Fruit fly (Drosophila melanogaster): ENCODE data around the gene X11L.

Gene X11L

DNA sequence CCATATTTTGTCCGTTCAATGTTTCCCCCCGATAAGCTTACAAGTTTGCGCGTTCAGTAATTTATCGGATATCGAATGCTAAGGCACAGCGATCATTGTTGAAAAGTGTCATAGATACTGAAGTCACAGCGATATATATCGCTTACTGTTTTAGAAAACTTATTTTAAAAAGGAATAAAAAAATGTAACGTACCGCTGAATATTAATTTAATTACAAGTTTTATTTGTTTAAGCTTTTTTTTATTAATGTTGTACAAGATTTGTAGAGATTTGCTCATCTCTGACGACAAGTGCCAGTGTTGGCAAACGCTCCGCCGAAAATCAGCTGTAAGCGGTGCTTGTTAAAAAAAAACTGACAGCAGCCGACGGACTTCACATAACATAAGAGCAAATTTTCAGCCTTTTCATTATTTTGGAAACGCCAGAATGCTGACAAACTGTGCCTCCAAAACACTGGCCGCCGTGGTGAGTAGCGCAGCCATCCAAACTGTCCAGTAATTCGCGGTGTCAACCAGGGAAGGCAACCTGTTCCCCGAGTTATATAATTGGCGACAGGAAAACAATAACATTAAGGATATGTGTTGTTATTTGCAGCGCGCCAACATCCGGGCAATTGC is 32.7 kb downstream of the X11L start, which contains the start of the genes corolla and ND-24 (continued):
- TF ChIP-seq Dip3 (GFP tag; optimal IDR thresholded peaks at IDR 0.05) (peak; percentile 84), CG8924 (tag; optimal IDR thresholded peaks at IDR 0.05) (peak; percentile 59), H2.0 (GFP tag; IDR thresholded peaks at IDR 0.05) (peak; percentile 85), Hr51 (GFP tag; optimal IDR thresholded peaks at IDR 0.05) (peak; percentile 78 to 82), CG4820 (GFP tag; optimal IDR thresholded peaks at IDR 0.05) (peak; percentile 83), CG10274 (GFP tag; optimal IDR thresholded peaks at IDR 0.05) (no peak), CG10959 (GFP tag; IDR thresholded peaks at IDR 0.05) (peak; percentile 85), Sox102F (GFP tag; optimal IDR thresholded peaks at IDR 0.05) (no peak), Rfx (GFP tag; IDR thresholded peaks at IDR 0.05) (peak; percentile 92), lola (GFP tag; optimal IDR thresholded peaks at IDR 0.05) (peak in 1 of 3 experiments; percentile 75), mirr (GFP tag; optimal IDR thresholded peaks at IDR 0.05) (no peak), Nf-YC (tag; optimal IDR thresholded peaks at IDR 0.05) (peak; percentile 47), CG6654 (GFP tag; optimal IDR thresholded peaks at IDR 0.05) (no peak), CG11456 (GFP tag; IDR thresholded peaks at IDR 0.05) (peak; percentile 81), ato (GFP tag; IDR thresholded peaks at IDR 0.05; ENCODE audit: partially characterized antibody) (peak; percentile 49), inv (GFP tag; IDR thresholded peaks at IDR 0.05; ENCODE audit: partially characterized antibody) (peak; percentile 88), Xrp1 (GFP tag; IDR thresholded peaks at IDR 0.05) (peak; percentile 92), CG10267 (tag; optimal IDR thresholded peaks at IDR 0.05) (peak; percentile 98), CG4617 (GFP tag; optimal IDR thresholded peaks at IDR 0.05; ENCODE audit: borderline replicate concordance) (peak; percentile 76), GATAe (GFP tag; conservative IDR thresholded peaks at IDR 0.05) (no peak; the same call in 1 of the 2 replicates), CG9215 (GFP tag; IDR thresholded peaks at IDR 0.05) (peak; percentile 85), CoRest (tag; optimal IDR thresholded peaks at IDR 0.05) (peak; percentile 82), Antp (GFP tag; optimal IDR thresholded peaks at IDR 0.05) (peak; percentile 78), ac (GFP tag; optimal IDR thresholded peaks at IDR 0.05) (no peak), pnt (GFP tag; optimal IDR thresholded peaks at IDR 0.05) (peak; percentile 83), CG13287 (GFP tag; IDR thresholded peaks at IDR 0.05; ENCODE audit: partially characterized antibody) (peak; percentile 92), gcm2 (GFP tag; optimal IDR thresholded peaks at IDR 0.05) (peak; percentile 43), CG9797 (GFP tag; optimal IDR thresholded peaks at IDR 0.05) (peak; percentile 50), tin (GFP tag; optimal IDR thresholded peaks at IDR 0.05) (peak; percentile 89), CG10543 (GFP tag; optimal IDR thresholded peaks at IDR 0.05) (peak; percentile 57), CG12219 (GFP tag; optimal IDR thresholded peaks at IDR 0.05) (peak; percentile 2), CG14667 (GFP tag; IDR thresholded peaks at IDR 0.05) (peak; percentile 88), Sry-δ (GFP tag; optimal IDR thresholded peaks at IDR 0.05) (peak; percentile 90), HHEX (GFP tag; optimal IDR thresholded peaks at IDR 0.05) (peak; percentile 59), CG4360 (GFP tag; IDR thresholded peaks at IDR 0.05) (no peak), CG17912 (GFP tag; optimal IDR thresholded peaks at IDR 0.05) (no peak), Adf1 (GFP tag; IDR thresholded peaks at IDR 0.05) (peak; percentile 67), Dek (tag; optimal IDR thresholded peaks at IDR 0.05) (peak; percentile 74), ara (GFP tag; IDR thresholded peaks at IDR 0.05) (peak; percentile 73; the same call in 1 of the 2 replicates), D19A (tag; optimal IDR thresholded peaks at IDR 0.05) (peak; percentile 37), repo (GFP tag; optimal IDR thresholded peaks at IDR 0.05) (peak; percentile 51), CG30020 (tag; optimal IDR thresholded peaks at IDR 0.05) (peak; percentile 44), MTF-1 (GFP tag; optimal IDR thresholded peaks at IDR 0.05; ENCODE audit: borderline replicate concordance) (no peak), E2f2 (GFP tag; IDR thresholded peaks at IDR 0.05) (peak; percentile 87), CG31441 (GFP tag; IDR thresholded peaks at IDR 0.05) (no peak; the same call in none of the 2 replicates), CHES-1-like (GFP tag; optimal IDR thresholded peaks at IDR 0.05) (peak; percentile 84), BtbVII (GFP tag; optimal IDR thresholded peaks at IDR 0.05) (no peak), al (GFP tag; IDR thresholded peaks at IDR 0.05) (peak; percentile 90), Lpt (GFP tag; optimal IDR thresholded peaks at IDR 0.05) (no peak)

Measured in whole organism, embryonic.